Worm (Caenorhabditis elegans) whole organism, early embryonic: ENCODE measurements around the gene F21G4.3.

Experiments used
- F13C5.2 ChIP-seq: sonication (generic microtip); optimal IDR thresholded peaks from 2 replicates; lab custom pipeline; 2017; ENCODE audit warnings: mild to moderate bottlenecking, missing genetic modification characterization, inconsistent platforms, missing compliant biosample characterization
- aly-1 ChIP-seq: sonication (generic microtip); optimal IDR thresholded peaks from 2 replicates; lab custom pipeline; 2016; ENCODE audit warnings: missing genetic modification characterization, missing compliant biosample characterization
- ama-1 ChIP-seq: fragments of 150-350 bp; optimal IDR thresholded peaks from 2 replicates; lab custom pipeline; 2014
- ceh-13 ChIP-seq: fragments of 200-800 bp; sonication (Bioruptor generic); optimal IDR thresholded peaks from 2 replicates; lab custom pipeline; 2018; ENCODE audit warnings: mild to moderate bottlenecking, missing genetic modification characterization, missing compliant biosample characterization
- ceh-36 ChIP-seq: sonication (generic microtip); optimal IDR thresholded peaks from 2 replicates; lab custom pipeline; 2016; ENCODE audit warnings: missing genetic modification characterization, inconsistent platforms, missing compliant biosample characterization
- ets-7 ChIP-seq: sonication (generic microtip); optimal IDR thresholded peaks from 2 replicates; lab custom pipeline; 2016; ENCODE audit warnings: missing genotype, missing genetic modification characterization, missing compliant biosample characterization
- flt-1 ChIP-seq: fragments of 200-800 bp; sonication (Bioruptor generic); IDR thresholded peaks from 2 replicates; pipeline ENCODE4 v1.3.6; 2022; ENCODE audit warnings: missing genetic modification characterization, missing compliant biosample characterization
- hmbx-1 ChIP-seq: sonication (generic microtip); optimal IDR thresholded peaks from 2 replicates; lab custom pipeline; 2016; ENCODE audit warnings: mild to moderate bottlenecking, missing genetic modification characterization, missing compliant biosample characterization
- hmg-4 ChIP-seq: fragments of 200-800 bp; sonication (Bioruptor generic); optimal IDR thresholded peaks from 2 replicates; lab custom pipeline; 2018; ENCODE audit warnings: mild to moderate bottlenecking, missing genetic modification characterization, missing compliant biosample characterization
- scrt-1 ChIP-seq: fragments of 200-800 bp; sonication (Bioruptor generic); IDR thresholded peaks from 2 replicates; pipeline ENCODE4 v1.3.6; 2022; ENCODE audit warnings: missing genetic modification characterization, missing compliant biosample characterization
- sea-1 ChIP-seq: fragments of 200-800 bp; sonication (Bioruptor generic); conservative IDR thresholded peaks from 2 replicates; pipeline ENCODE4 v1.3.6; 2022; ENCODE audit warnings: missing genetic modification characterization, missing compliant biosample characterization
- tbx-11 ChIP-seq: fragments of 200-800 bp; sonication (Bioruptor generic); IDR thresholded peaks from 2 replicates; pipeline ENCODE4 v1.3.6; 2022; ENCODE audit warnings: missing genetic modification characterization, missing compliant biosample characterization
- tra-4 ChIP-seq: sonication (generic microtip); optimal IDR thresholded peaks from 2 replicates; lab custom pipeline; 2017; ENCODE audit warnings: missing genetic modification characterization, missing compliant biosample characterization

- TF ChIP-seq ets-7 (no peak), ama-1 (lab: Kevin White, UChicago) (no peak), ceh-13 (GFP tag; lab: Kevin White, UChicago) (no peak), sea-1 (GFP tag; lab: Robert Waterston, UW) (no peak), hmbx-1 (tag; lab: Kevin White, UChicago) (no peak), F13C5.2 (tag; lab: Kevin White, UChicago) (no peak), hmg-4 (GFP tag; lab: Kevin White, UChicago) (no peak), flt-1 (GFP tag; lab: Robert Waterston, UW) (no peak), tra-4 (tag; lab: Kevin White, UChicago) (no peak), tbx-11 (GFP tag; lab: Robert Waterston, UW) (no peak), aly-1 (no peak), ceh-36 (tag; lab: Kevin White, UChicago) (no peak), scrt-1 (GFP tag; lab: Robert Waterston, UW) (no peak)
Observed at ce11 chrX:9940524-9940923, 45.6 kb downstream of the F21G4.3 start.
